In genomic region chrX:18422112-18422511, dm6 we compare ENCODE assay signal across 3 fruit fly cellular contexts.
TF ChIP-seq lines count a peak whose summit lies in the region.

CG42323 (plus strand) TSS chrX:18422413.

- TF ChIP-seq CTCF in whole organism, embryonic (GFP tag; optimal IDR thresholded peaks at IDR 0.05; lab: Kevin White, UChicago), result no peak

TF ChIP-seq in whole organism, embryonic, 481 proteins besides CTCF, POLR2A, EP300 and RAD21:
- TF ChIP-seq Ets65A (GFP tag; lab: Kevin White, UChicago) (peak; percentile 89), Drgx (GFP tag; IDR thresholded peaks at IDR 0.05; lab: Robert Waterston, UW) (0 out of 2 replicates have a peak, but pooled peaks have one; percentile 37), cwo (GFP tag; optimal IDR thresholded peaks at IDR 0.05; lab: Kevin White, UChicago) (no peak), HHEX (GFP tag; optimal IDR thresholded peaks at IDR 0.05; lab: Kevin White, UChicago) (no peak)

TF ChIP-seq in whole organism, prepupa, 60 proteins besides CTCF, POLR2A, EP300 and RAD21:
- TF ChIP-seq CG15336 (GFP tag; IDR thresholded peaks at IDR 0.05; lab: Robert Waterston, UW) (peak; percentile 62), CG6163 (GFP tag; IDR thresholded peaks at IDR 0.05; lab: Robert Waterston, UW) (0 out of 3 replicates have a peak, but pooled peaks have one; percentile 22), CG6276 (GFP tag; optimal IDR thresholded peaks at IDR 0.05; lab: Kevin White, UChicago) (peak; percentile 42), cyc (GFP tag; optimal IDR thresholded peaks at IDR 0.05; lab: Kevin White, UChicago) (no peak), Sox14 (GFP tag; optimal IDR thresholded peaks at IDR 0.05; lab: Kevin White, UChicago) (no peak), CG8119 (GFP tag; IDR thresholded peaks at IDR 0.05; lab: Robert Waterston, UW) (0 out of 3 replicates have a peak, but pooled peaks have one; percentile 43), eg (GFP tag; IDR thresholded peaks at IDR 0.05; lab: Robert Waterston, UW) (peak; percentile 77), ss (GFP tag; optimal IDR thresholded peaks at IDR 0.05; lab: Kevin White, UChicago) (no peak)

TF ChIP-seq in whole organism, pupa, 21 proteins besides CTCF, POLR2A, EP300 and RAD21:
- TF ChIP-seq CG8159 (tag; optimal IDR thresholded peaks at IDR 0.05; lab: Kevin White, UChicago), result no peak
- TF ChIP-seq CG13204 (GFP tag; optimal IDR thresholded peaks at IDR 0.05; lab: Kevin White, UChicago), result no peak
- no peak for TF ChIP-seq gl (tag; optimal IDR thresholded peaks at IDR 0.05; lab: Kevin White, UChicago)
- no peak for TF ChIP-seq CG9948 (tag; optimal IDR thresholded peaks at IDR 0.05; lab: Kevin White, UChicago)
- peak; percentile 53; the same call in 2 of the 3 replicates for TF ChIP-seq CG4496 (GFP tag; IDR thresholded peaks at IDR 0.05; lab: Robert Waterston, UW)
- TF ChIP-seq CG32121 (GFP tag; IDR thresholded peaks at IDR 0.05; lab: Robert Waterston, UW), result peak; percentile 52; the same call in 1 of the 2 replicates
- no peak for TF ChIP-seq rn (GFP tag; IDR thresholded peaks at IDR 0.05; lab: Robert Waterston, UW)
- no peak for TF ChIP-seq D1 (tag; optimal IDR thresholded peaks at IDR 0.05; lab: Kevin White, UChicago)
- TF ChIP-seq Pif1A (GFP tag; optimal IDR thresholded peaks at IDR 0.05; lab: Kevin White, UChicago), result no peak
- TF ChIP-seq fd96Ca (GFP tag; IDR thresholded peaks at IDR 0.05; lab: Robert Waterston, UW), result no peak
- no peak for TF ChIP-seq CG17806 (tag; optimal IDR thresholded peaks at IDR 0.05; lab: Kevin White, UChicago)
- peak; percentile 29; the same call in 1 of the 2 replicates for TF ChIP-seq CG12605 (GFP tag; IDR thresholded peaks at IDR 0.05; lab: Robert Waterston, UW)
- peak; percentile 43; the same call in 1 of the 2 replicates for TF ChIP-seq Ets98B (GFP tag; IDR thresholded peaks at IDR 0.05; lab: Robert Waterston, UW)
- no peak for TF ChIP-seq EcR (GFP tag; optimal IDR thresholded peaks at IDR 0.05; lab: Kevin White, UChicago)
- no peak for TF ChIP-seq Pif1B (GFP tag; optimal IDR thresholded peaks at IDR 0.05; lab: Kevin White, UChicago)
- TF ChIP-seq Snoo (tag; optimal IDR thresholded peaks at IDR 0.05; lab: Kevin White, UChicago), result no peak
- TF ChIP-seq CG8301 (tag; optimal IDR thresholded peaks at IDR 0.05; lab: Kevin White, UChicago), result no peak
- no peak for TF ChIP-seq CG34367 (tag; optimal IDR thresholded peaks at IDR 0.05; lab: Kevin White, UChicago)
- no peak for TF ChIP-seq CG14655 (GFP tag; optimal IDR thresholded peaks at IDR 0.05; lab: Kevin White, UChicago)
- no peak for TF ChIP-seq CG15710 (tag; optimal IDR thresholded peaks at IDR 0.05; lab: Kevin White, UChicago)
- TF ChIP-seq CG10348 (GFP tag; IDR thresholded peaks at IDR 0.05; lab: Robert Waterston, UW), result no peak
